Fruit fly (Drosophila melanogaster): ENCODE results near the gene CG7142.

The CG7142 gene

DNA sequence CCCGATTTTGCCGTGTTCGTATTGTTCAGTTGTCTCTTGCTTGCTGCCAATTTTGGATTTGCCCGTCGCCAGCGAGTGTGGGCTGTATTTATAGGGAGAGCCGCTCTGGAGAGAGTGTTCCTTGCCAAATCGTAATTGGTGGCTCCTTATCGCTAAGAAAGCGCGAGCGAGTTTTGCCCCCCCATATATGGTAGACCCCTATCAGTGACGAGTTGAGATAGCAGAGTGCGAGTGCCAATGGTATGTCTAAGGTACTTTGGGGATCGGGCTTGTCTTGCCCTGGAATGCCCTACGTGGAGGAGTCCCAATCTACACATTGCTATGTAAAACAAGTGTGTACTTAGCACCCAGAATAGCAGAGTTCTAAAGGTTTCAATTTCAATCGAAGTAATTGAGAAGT lies at the start of gene CG7142 (continued):
- no peak for TF ChIP-seq ato (GFP tag; IDR thresholded peaks at IDR 0.05; ENCODE audit: partially characterized antibody)
- no peak for TF ChIP-seq Scr (GFP tag; IDR thresholded peaks at IDR 0.05; ENCODE audit: partially characterized antibody)
- TF ChIP-seq ERR (GFP tag; optimal IDR thresholded peaks at IDR 0.05): no peak
- TF ChIP-seq Atf6 (GFP tag; IDR thresholded peaks at IDR 0.05): no peak
- no peak for TF ChIP-seq cg (GFP tag; optimal IDR thresholded peaks at IDR 0.05)
- no peak for TF ChIP-seq eve (GFP tag; optimal IDR thresholded peaks at IDR 0.05)
- TF ChIP-seq CG16815 (GFP tag; optimal IDR thresholded peaks at IDR 0.05): no peak
- no peak for TF ChIP-seq scrt (GFP tag; optimal IDR thresholded peaks at IDR 0.05)
- peak; percentile 56 for TF ChIP-seq exex (tag; optimal IDR thresholded peaks at IDR 0.05)
- TF ChIP-seq gcm (GFP tag; optimal IDR thresholded peaks at IDR 0.05): no peak
- TF ChIP-seq inv (GFP tag; IDR thresholded peaks at IDR 0.05; ENCODE audit: partially characterized antibody): no peak
- no peak for TF ChIP-seq CG11093 (GFP tag; IDR thresholded peaks at IDR 0.05)
- no peak for TF ChIP-seq CTCF (GFP tag; optimal IDR thresholded peaks at IDR 0.05)
- TF ChIP-seq Nf-YB (GFP tag; optimal IDR thresholded peaks at IDR 0.05): no peak
- no peak for TF ChIP-seq HLH54F (GFP tag; optimal IDR thresholded peaks at IDR 0.05)
- TF ChIP-seq CG9437 (GFP tag; optimal IDR thresholded peaks at IDR 0.05): no peak
- no peak for TF ChIP-seq CG18476 (GFP tag; optimal IDR thresholded peaks at IDR 0.05)
- no peak for TF ChIP-seq CG11695 (GFP tag; IDR thresholded peaks at IDR 0.05)
- TF ChIP-seq toy (GFP tag; IDR thresholded peaks at IDR 0.05): no peak
- no peak for TF ChIP-seq D (optimal IDR thresholded peaks at IDR 0.05)
- no peak for TF ChIP-seq D (GFP tag; optimal IDR thresholded peaks at IDR 0.05)
- TF ChIP-seq CG11696 (GFP tag; IDR thresholded peaks at IDR 0.05): no peak
- TF ChIP-seq vfl (GFP tag; optimal IDR thresholded peaks at IDR 0.05): no peak
- TF ChIP-seq CG1832 (GFP tag; optimal IDR thresholded peaks at IDR 0.05): no peak
- no peak for TF ChIP-seq pb (GFP tag; optimal IDR thresholded peaks at IDR 0.05)
- TF ChIP-seq vnd (GFP tag; IDR thresholded peaks at IDR 0.05; ENCODE audit: partially characterized antibody): no peak
- TF ChIP-seq lilli (GFP tag; optimal IDR thresholded peaks at IDR 0.05): no peak
- TF ChIP-seq TFAM (GFP tag; optimal IDR thresholded peaks at IDR 0.05): no peak
- no peak for TF ChIP-seq Meics (GFP tag; optimal IDR thresholded peaks at IDR 0.05)
- no peak for TF ChIP-seq sc (optimal IDR thresholded peaks at IDR 0.05)
- no peak for TF ChIP-seq sc (GFP tag; optimal IDR thresholded peaks at IDR 0.05)
- TF ChIP-seq Fer1 (GFP tag; optimal IDR thresholded peaks at IDR 0.05): no peak
- no peak for TF ChIP-seq CG3995 (GFP tag; optimal IDR thresholded peaks at IDR 0.05)
- no peak for TF ChIP-seq CG8359 (GFP tag; optimal IDR thresholded peaks at IDR 0.05; ENCODE audit: borderline replicate concordance)
- no peak for TF ChIP-seq bbx (GFP tag; IDR thresholded peaks at IDR 0.05; ENCODE audit: partially characterized antibody)
- no peak for TF ChIP-seq CG14441 (GFP tag; IDR thresholded peaks at IDR 0.05)
- TF ChIP-seq CG3065 (GFP tag; optimal IDR thresholded peaks at IDR 0.05): no peak
- TF ChIP-seq mirr (GFP tag; optimal IDR thresholded peaks at IDR 0.05): peak; percentile 31
- no peak for TF ChIP-seq CG7963 (GFP tag; IDR thresholded peaks at IDR 0.05; ENCODE audit: partially characterized antibody)
- peak; percentile 63 for TF ChIP-seq Med (GFP tag)
- no peak for TF ChIP-seq pan (optimal IDR thresholded peaks at IDR 0.05)
- TF ChIP-seq pan (GFP tag; optimal IDR thresholded peaks at IDR 0.05 in 1 of 2, IDR thresholded peaks at IDR 0.05 in 1 of 2): no peak
- peak; percentile 14 for TF ChIP-seq grn (GFP tag; optimal IDR thresholded peaks at IDR 0.05)
- no peak for TF ChIP-seq crc (GFP tag; optimal IDR thresholded peaks at IDR 0.05)
- no peak for TF ChIP-seq Hand (GFP tag; optimal IDR thresholded peaks at IDR 0.05)
- TF ChIP-seq MTF-1 (GFP tag; optimal IDR thresholded peaks at IDR 0.05; ENCODE audit: borderline replicate concordance): no peak
- TF ChIP-seq gce (GFP tag; IDR thresholded peaks at IDR 0.05): no peak
- no peak for TF ChIP-seq Opbp (GFP tag; IDR thresholded peaks at IDR 0.05; ENCODE audit: partially characterized antibody)
- TF ChIP-seq Bteb2 (GFP tag; optimal IDR thresholded peaks at IDR 0.05): no peak
- no peak for TF ChIP-seq CG10209 (GFP tag; optimal IDR thresholded peaks at IDR 0.05)
- TF ChIP-seq sd (tag; optimal IDR thresholded peaks at IDR 0.05): peak; percentile 55
- no peak for TF ChIP-seq vvl (GFP tag; IDR thresholded peaks at IDR 0.05)
- TF ChIP-seq CG7786 (GFP tag; optimal IDR thresholded peaks at IDR 0.05): no peak
